Fruit fly (Drosophila melanogaster): ENCODE data around the gene CG33257.

Gene CG33257

dm6 chr3L:16390793-16391192, 44.7 kb downstream of the CG33257 start:
- TF ChIP-seq lola (GFP tag; optimal IDR thresholded peaks at IDR 0.05) (no peak), Jra (GFP tag; optimal IDR thresholded peaks at IDR 0.05) (no peak), HLH106 (tag; optimal IDR thresholded peaks at IDR 0.05) (no peak)

dm6 chr3L:16391257-16391656, 45.1 kb downstream of the CG33257 start:
- TF ChIP-seq CrebA (GFP tag; optimal IDR thresholded peaks at IDR 0.05; ENCODE audit: borderline replicate concordance) (no peak), dmrt93B (GFP tag; optimal IDR thresholded peaks at IDR 0.05) (no peak), HLH106 (tag; optimal IDR thresholded peaks at IDR 0.05) (no peak), Rel (GFP tag; optimal IDR thresholded peaks at IDR 0.05) (no peak), Rel (tag; optimal IDR thresholded peaks at IDR 0.05) (peak; percentile 77), Mio (GFP tag; optimal IDR thresholded peaks at IDR 0.05) (no peak), Dif (GFP tag; optimal IDR thresholded peaks at IDR 0.05; ENCODE audit: partially characterized antibody) (no peak), sv (GFP tag; optimal IDR thresholded peaks at IDR 0.05) (no peak), Hr78 (GFP tag; optimal IDR thresholded peaks at IDR 0.05) (no peak)

dm6 chr3L:16392203-16392800, 46.2 kb downstream of the CG33257 start:
- TF ChIP-seq br (GFP tag; optimal IDR thresholded peaks at IDR 0.05) (no peak), Vsx2 (GFP tag; optimal IDR thresholded peaks at IDR 0.05; ENCODE audit: partially characterized antibody) (no peak), GATAd (GFP tag; optimal IDR thresholded peaks at IDR 0.05) (no peak), Rel (GFP tag; optimal IDR thresholded peaks at IDR 0.05) (no peak), Rel (tag; optimal IDR thresholded peaks at IDR 0.05) (peak; percentile 87)

- TF ChIP-seq h (GFP tag; optimal IDR thresholded peaks at IDR 0.05) (no peak), dsf (GFP tag; optimal IDR thresholded peaks at IDR 0.05; ENCODE audit: borderline replicate concordance) (no peak), CrebA (GFP tag; optimal IDR thresholded peaks at IDR 0.05; ENCODE audit: borderline replicate concordance) (no peak), tai (GFP tag; optimal IDR thresholded peaks at IDR 0.05) (no peak), ey (GFP tag; optimal IDR thresholded peaks at IDR 0.05) (no peak), usp (GFP tag; optimal IDR thresholded peaks at IDR 0.05) (no peak), jim (GFP tag; optimal IDR thresholded peaks at IDR 0.05) (no peak), woc (GFP tag; optimal IDR thresholded peaks at IDR 0.05) (no peak), pan (optimal IDR thresholded peaks at IDR 0.05) (no peak), Myc (optimal IDR thresholded peaks at IDR 0.05) (no peak), HLH106 (tag; optimal IDR thresholded peaks at IDR 0.05) (no peak), sv (GFP tag; optimal IDR thresholded peaks at IDR 0.05) (no peak), Dif (GFP tag; optimal IDR thresholded peaks at IDR 0.05; ENCODE audit: partially characterized antibody) (no peak), psq (GFP tag; optimal IDR thresholded peaks at IDR 0.05) (no peak)
These were observed 46.8 kb downstream of the CG33257 start for dm6 chr3L:16392874-16393273.

- TF ChIP-seq CrebA (GFP tag; optimal IDR thresholded peaks at IDR 0.05; ENCODE audit: borderline replicate concordance) (no peak), Rel (GFP tag; optimal IDR thresholded peaks at IDR 0.05) (no peak), Rel (tag; optimal IDR thresholded peaks at IDR 0.05) (peak; percentile 11)
These were observed 47.6 kb downstream of the CG33257 start for dm6 chr3L:16393700-16394099.

- TF ChIP-seq Rel (GFP tag; optimal IDR thresholded peaks at IDR 0.05) (no peak), Rel (tag; optimal IDR thresholded peaks at IDR 0.05) (peak; percentile 5), Hr83 (GFP tag; optimal IDR thresholded peaks at IDR 0.05; ENCODE audit: poor library complexity, severe bottlenecking) (no peak)
These were observed 48.4 kb downstream of the CG33257 start, which contains the start of gene Gagr for dm6 chr3L:16394506-16394905. Gene Gagr, plus strand, starts transcription at chr3L:16394586.

Data from whole organism, wandering third instar larva.